Worm (Caenorhabditis elegans) whole organism, young adult: ENCODE data around the gene cdr-6.

ENCODE experiments used
- B0336.3 ChIP-seq: fragments of 200-800 bp; sonication (Bioruptor generic); IDR thresholded peaks from 2 replicates; pipeline ENCODE4 v1.3.6; 2022; ENCODE audit warnings: missing genetic modification characterization, missing compliant biosample characterization
- C06A6.2 ChIP-seq: fragments of 200-800 bp; sonication (Bioruptor generic); conservative IDR thresholded peaks from 2 replicates; pipeline ENCODE4 v1.3.6; 2022; ENCODE audit warnings: missing genetic modification characterization, missing compliant biosample characterization
- C17E4.6 ChIP-seq: fragments of 200-800 bp; sonication (Bioruptor generic); IDR thresholded peaks from 2 replicates; pipeline ENCODE4 v1.3.6; 2022; ENCODE audit warnings: missing genetic modification reagents, missing genetic modification characterization, missing compliant biosample characterization
- F10E7.11 ChIP-seq: sonication (generic microtip); optimal IDR thresholded peaks from 2 replicates; lab custom pipeline; 2017; ENCODE audit warnings: mild to moderate bottlenecking, missing genetic modification characterization, moderate library complexity, missing compliant biosample characterization
- F57C9.4 ChIP-seq: sonication (generic microtip); optimal IDR thresholded peaks from 2 replicates; lab custom pipeline; 2017; ENCODE audit warnings: mild to moderate bottlenecking, missing genetic modification characterization, missing compliant biosample characterization
- T26A5.8 ChIP-seq: sonication (generic microtip); optimal IDR thresholded peaks from 2 replicates; lab custom pipeline; 2016; ENCODE audit warnings: missing genetic modification characterization, missing compliant biosample characterization
- Y53G8AR.9 ChIP-seq: fragments of 200-800 bp; sonication (Bioruptor generic); conservative IDR thresholded peaks from 2 replicates; pipeline ENCODE4 v1.3.6; 2022; ENCODE audit warnings: missing genetic modification reagents, missing genetic modification characterization, missing compliant biosample characterization
- atf-7 ChIP-seq: sonication (generic microtip); optimal IDR thresholded peaks from 2 replicates; lab custom pipeline; 2017; ENCODE audit warnings: mild to moderate bottlenecking, missing genetic modification characterization, missing compliant biosample characterization
- attf-6 ChIP-seq: fragments of 200-800 bp; sonication (Bioruptor generic); IDR thresholded peaks from 2 replicates; pipeline ENCODE4 v1.3.6; 2022; ENCODE audit warnings: missing genetic modification reagents, missing genetic modification characterization, missing compliant biosample characterization
- bed-2 ChIP-seq: fragments of 200-800 bp; sonication (Bioruptor generic); IDR thresholded peaks from 2 replicates; pipeline ENCODE4 v1.3.6; 2022; ENCODE audit warnings: missing genetic modification reagents, missing genetic modification characterization, missing compliant biosample characterization
- ceh-100 ChIP-seq: fragments of 200-800 bp; sonication (Bioruptor generic); IDR thresholded peaks from 2 replicates; pipeline ENCODE4 v1.3.6; 2022; ENCODE audit warnings: missing genetic modification reagents, missing genetic modification characterization, missing compliant biosample characterization
- ceh-40 ChIP-seq: fragments of 200-800 bp; sonication (Bioruptor generic); IDR thresholded peaks from 2 replicates; pipeline ENCODE4 v1.3.6; 2022; ENCODE audit warnings: missing genetic modification characterization, missing compliant biosample characterization
- ceh-58 ChIP-seq: fragments of 200-800 bp; sonication (Bioruptor generic); IDR thresholded peaks from 2 replicates; pipeline ENCODE4 v1.3.6; 2022; ENCODE audit warnings: missing genetic modification characterization, missing compliant biosample characterization
- chd-7 ChIP-seq: sonication (generic microtip); optimal IDR thresholded peaks from 2 replicates; lab custom pipeline; 2016; ENCODE audit warnings: mild to moderate bottlenecking, missing genetic modification characterization, moderate library complexity, missing compliant biosample characterization
- dox-1 ChIP-seq: fragments of 200-800 bp; sonication (Bioruptor generic); IDR thresholded peaks from 2 replicates; pipeline ENCODE4 v1.3.6; 2022; ENCODE audit warnings: missing genetic modification reagents, missing genetic modification characterization, missing compliant biosample characterization
- dpff-1 ChIP-seq: sonication (generic microtip); optimal IDR thresholded peaks from 2 replicates; lab custom pipeline; 2017; ENCODE audit warnings: mild to moderate bottlenecking, missing genetic modification characterization, missing compliant biosample characterization
- egl-18 ChIP-seq: fragments of 200-800 bp; sonication (Bioruptor generic); IDR thresholded peaks from 2 replicates; pipeline ENCODE4 v1.3.6; 2022; ENCODE audit warnings: missing genetic modification reagents, missing genetic modification characterization, missing compliant biosample characterization
- egl-44 ChIP-seq: fragments of 200-800 bp; sonication (Bioruptor generic); IDR thresholded peaks from 2 replicates; pipeline ENCODE4 v1.3.6; 2022; ENCODE audit warnings: missing genetic modification reagents, missing genetic modification characterization, missing compliant biosample characterization
- gei-17 ChIP-seq: fragments of 200-800 bp; sonication (Bioruptor generic); optimal IDR thresholded peaks from 2 replicates; lab custom pipeline; 2018; ENCODE audit warnings: mild to moderate bottlenecking, missing genetic modification characterization, missing compliant biosample characterization
- hmg-1.2 ChIP-seq: fragments of 200-800 bp; sonication (Bioruptor generic); IDR thresholded peaks from 2 replicates; pipeline ENCODE4 v1.3.6; 2022; ENCODE audit warnings: missing genetic modification reagents, missing genetic modification characterization, missing compliant biosample characterization
- hmg-20 ChIP-seq: fragments of 200-800 bp; sonication (Bioruptor generic); IDR thresholded peaks from 2 replicates; pipeline ENCODE4 v1.3.6; 2022; ENCODE audit warnings: missing genetic modification reagents, missing genetic modification characterization, missing compliant biosample characterization
- let-607 ChIP-seq, 2 experiments: fragments of 200-800 bp in 1 of 2; sonication (Bioruptor generic) in 1 of 2; sonication (generic microtip) in 1 of 2; optimal IDR thresholded peaks; 2 replicates each; lab custom pipeline; 2016 to 2018; ENCODE audit warnings: mild to moderate bottlenecking in 2 of 2, missing compliant biosample characterization in 2 of 2, missing genetic modification characterization in 2 of 2, moderate library complexity in 2 of 2, missing genotype in 1 of 2
- lin-40 ChIP-seq: sonication (generic microtip); optimal IDR thresholded peaks from 2 replicates; lab custom pipeline; 2016; ENCODE audit warnings: missing genetic modification characterization, mild to moderate bottlenecking, missing compliant biosample characterization, missing genotype, missing genetic modification reagents
- lin-54 ChIP-seq: fragments of 200-800 bp; sonication (Bioruptor generic); optimal IDR thresholded peaks from 2 replicates; lab custom pipeline; 2018; ENCODE audit warnings: mild to moderate bottlenecking, missing genetic modification characterization, missing compliant biosample characterization
- madf-3 ChIP-seq: fragments of 200-800 bp; sonication (Bioruptor generic); IDR thresholded peaks from 2 replicates; pipeline ENCODE4 v1.3.6; 2022; ENCODE audit warnings: missing genetic modification reagents, missing genetic modification characterization, missing compliant biosample characterization
- madf-6 ChIP-seq: fragments of 200-800 bp; sonication (Bioruptor generic); IDR thresholded peaks from 2 replicates; pipeline ENCODE4 v1.3.6; 2022; ENCODE audit warnings: missing genetic modification reagents, missing genetic modification characterization, missing compliant biosample characterization
- mel-28 ChIP-seq: sonication (generic microtip); optimal IDR thresholded peaks from 2 replicates; lab custom pipeline; 2016; ENCODE audit warnings: borderline replicate concordance, mild to moderate bottlenecking, missing genetic modification characterization, missing compliant biosample characterization
- mes-4 ChIP-seq: sonication (generic microtip); optimal IDR thresholded peaks from 2 replicates; lab custom pipeline; 2016; ENCODE audit warnings: missing genotype, missing genetic modification characterization, missing compliant biosample characterization
- nfya-1 ChIP-seq: sonication (generic microtip); optimal IDR thresholded peaks from 2 replicates; lab custom pipeline; 2017; ENCODE audit warnings: antibody characterized with exemption, missing compliant biosample characterization, missing genetic modification characterization, borderline replicate concordance; ENCODE audit not compliant: insufficient read depth
- nhr-27 ChIP-seq: fragments of 200-800 bp; sonication (Bioruptor generic); optimal IDR thresholded peaks from 2 replicates; lab custom pipeline; 2018; ENCODE audit warnings: mild to moderate bottlenecking, missing genetic modification characterization, moderate library complexity, missing compliant biosample characterization
- pbrm-1 ChIP-seq: fragments of 200-800 bp; sonication (Bioruptor generic); IDR thresholded peaks from 2 replicates; pipeline ENCODE4 v1.3.6; 2022; ENCODE audit warnings: missing genetic modification reagents, missing genetic modification characterization, missing compliant biosample characterization
- pha-4 ChIP-seq: fragments of 150-350 bp; sonication (generic microtip); optimal IDR thresholded peaks from 2 replicates; lab custom pipeline; 2014; ENCODE audit warnings: missing biosample characterization, missing genetic modification reagents, missing genetic modification characterization
- rec-8 ChIP-seq, 2 experiments: sonication (generic microtip); optimal IDR thresholded peaks; 2 replicates each; lab custom pipeline; 2016; ENCODE audit warnings: mild to moderate bottlenecking in 2 of 2, missing genetic modification characterization in 2 of 2, missing genetic modification reagents in 2 of 2, missing genotype in 2 of 2, missing biosample characterization in 1 of 2, missing compliant biosample characterization in 1 of 2, moderate library complexity in 1 of 2
- snpc-4 ChIP-seq, 5 experiments: fragments of 150-350 bp in 1 of 5; sonication (generic microtip) in 4 of 5; optimal IDR thresholded peaks; 2 replicates each; lab custom pipeline; 2014 to 2018; ENCODE audit warnings: missing genetic modification characterization in 5 of 5, missing biosample characterization in 3 of 5, antibody characterized with exemption in 2 of 5, mild to moderate bottlenecking in 2 of 5, missing compliant biosample characterization in 2 of 5, missing genotype in 2 of 5, moderate library complexity in 2 of 5, missing genetic modification reagents in 1 of 5
- unc-62 ChIP-seq: fragments of 150-350 bp; optimal IDR thresholded peaks from 2 replicates; lab custom pipeline; 2014; ENCODE audit warnings: missing biosample characterization, missing genetic modification reagents, missing genetic modification characterization
- zfh-2 ChIP-seq: fragments of 200-800 bp; sonication (Bioruptor generic); conservative IDR thresholded peaks from 2 replicates; pipeline ENCODE4 v1.3.6; 2022; ENCODE audit warnings: missing genetic modification reagents, missing genetic modification characterization, missing compliant biosample characterization
- zim-3 ChIP-seq: sonication (generic microtip); optimal IDR thresholded peaks from 2 replicates; lab custom pipeline; 2017; ENCODE audit warnings: mild to moderate bottlenecking, missing genetic modification characterization, moderate library complexity, missing compliant biosample characterization
- ztf-18 ChIP-seq: sonication (generic microtip); optimal IDR thresholded peaks from 2 replicates; lab custom pipeline; 2016; ENCODE audit warnings: missing genotype, mild to moderate bottlenecking, missing genetic modification characterization, missing compliant biosample characterization
- ztf-22 ChIP-seq: fragments of 200-800 bp; sonication (Bioruptor generic); optimal IDR thresholded peaks from 2 replicates; lab custom pipeline; 2018; ENCODE audit warnings: mild to moderate bottlenecking, missing genetic modification characterization, moderate library complexity, missing compliant biosample characterization

cdr-6 gene

DNA sequence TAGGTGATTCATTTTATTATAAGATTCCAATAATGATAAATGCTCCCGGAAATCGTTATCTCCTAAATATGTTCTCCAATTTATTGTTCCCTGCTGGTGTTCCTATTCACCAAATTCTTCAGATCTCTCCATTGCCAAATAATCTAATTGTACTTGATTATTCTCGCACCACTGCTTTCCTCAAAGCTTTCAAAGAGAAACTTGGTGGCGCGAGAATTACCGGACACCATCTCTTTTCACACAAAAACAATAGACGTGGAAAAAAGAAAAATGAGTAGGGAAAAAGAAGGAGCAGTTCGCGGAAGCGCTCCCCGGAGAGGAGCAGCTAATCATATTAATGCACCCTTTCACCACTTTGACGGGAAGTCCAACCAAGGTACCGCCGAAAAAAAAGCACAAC lies 7.9 kb upstream of the cdr-6 start:
- TF ChIP-seq ztf-22 (GFP tag; lab: Kevin White, UChicago) (no peak), C17E4.6 (GFP tag; lab: Robert Waterston, UW) (no peak), dpff-1 (no peak), unc-62 (GFP tag; lab: Kevin White, UChicago) (no peak), mel-28 (tag; lab: Kevin White, UChicago) (no peak), snpc-4 (GFP tag; optimal IDR thresholded peaks at IDR 0.05; lab: Kevin White, UChicago) (no peak), snpc-4 (tag; optimal IDR thresholded peaks at IDR 0.05; lab: Kevin White, UChicago) (no peak), attf-6 (no peak), nfya-1 (tag; lab: Kevin White, UChicago) (no peak), hmg-20 (GFP tag; lab: Robert Waterston, UW) (no peak), hmg-1.2 (no peak)

DNA sequence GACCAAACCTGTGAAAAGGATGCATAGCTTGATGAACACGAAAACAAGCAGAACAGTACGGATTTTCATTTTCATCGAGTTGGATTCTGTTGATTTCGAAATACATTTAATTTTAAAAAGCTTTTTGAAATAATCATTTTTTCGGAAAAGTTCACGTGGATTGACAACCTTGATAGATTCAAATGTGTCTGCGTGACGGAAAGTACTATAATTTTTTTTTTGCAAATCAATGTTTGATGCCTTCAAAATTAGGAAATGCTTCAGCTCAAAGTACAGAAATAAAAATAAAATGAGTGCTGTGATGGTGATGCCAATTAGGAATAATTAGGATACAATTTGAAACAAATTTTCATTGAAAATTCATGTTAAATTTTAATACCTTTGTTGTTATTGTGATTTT lies 7.3 kb upstream of the cdr-6 start, which contains the start of gene C54D10.4:
C54D10.4 (minus strand) TSS at position 101 of the 400 bp plus-strand sequence.
- TF ChIP-seq pbrm-1 (no peak), zfh-2 (GFP tag; lab: Robert Waterston, UW) (no peak), lin-40 (no peak), hmg-1.2 (no peak), mes-4 (tag; lab: Kevin White, UChicago) (no peak), hmg-20 (GFP tag; lab: Robert Waterston, UW) (no peak), pha-4 (tag; lab: Kevin White, UChicago) (no peak), B0336.3 (no peak), let-607 (tag; optimal IDR thresholded peaks at IDR 0.05; lab: Kevin White, UChicago) (no peak), zim-3 (no peak), nfya-1 (tag; lab: Kevin White, UChicago) (no peak), attf-6 (no peak), chd-7 (no peak), ceh-58 (GFP tag; lab: Robert Waterston, UW) (no peak), ztf-18 (tag; lab: Kevin White, UChicago) (no peak), ceh-40 (GFP tag; lab: Robert Waterston, UW) (no peak), rec-8 (tag; optimal IDR thresholded peaks at IDR 0.05; lab: Kevin White, UChicago) (no peak)

- TF ChIP-seq dox-1 (GFP tag; lab: Robert Waterston, UW): no peak
- no peak for TF ChIP-seq snpc-4 (GFP tag; optimal IDR thresholded peaks at IDR 0.05; lab: Kevin White, UChicago)
- no peak for TF ChIP-seq snpc-4 (tag; optimal IDR thresholded peaks at IDR 0.05; lab: Kevin White, UChicago)
- TF ChIP-seq Y53G8AR.9 (GFP tag; lab: Robert Waterston, UW): no peak
- no peak for TF ChIP-seq C17E4.6 (GFP tag; lab: Robert Waterston, UW)
- TF ChIP-seq gei-17: no peak
- TF ChIP-seq pbrm-1: no peak
- TF ChIP-seq F57C9.4 (tag; lab: Kevin White, UChicago): no peak
- TF ChIP-seq lin-40: no peak
- no peak for TF ChIP-seq T26A5.8 (tag; lab: Kevin White, UChicago)
- TF ChIP-seq egl-18 (GFP tag; lab: Robert Waterston, UW): no peak
- TF ChIP-seq ceh-100 (GFP tag; lab: Robert Waterston, UW): no peak
- no peak for TF ChIP-seq C06A6.2 (GFP tag; lab: Robert Waterston, UW)
Observed at ce11 chrV:12418292-12418691, 4.8 kb upstream of the cdr-6 start, which contains the start of gene C54D10.3. Gene C54D10.3 (plus strand): TSS chrV:12418592.

DNA sequence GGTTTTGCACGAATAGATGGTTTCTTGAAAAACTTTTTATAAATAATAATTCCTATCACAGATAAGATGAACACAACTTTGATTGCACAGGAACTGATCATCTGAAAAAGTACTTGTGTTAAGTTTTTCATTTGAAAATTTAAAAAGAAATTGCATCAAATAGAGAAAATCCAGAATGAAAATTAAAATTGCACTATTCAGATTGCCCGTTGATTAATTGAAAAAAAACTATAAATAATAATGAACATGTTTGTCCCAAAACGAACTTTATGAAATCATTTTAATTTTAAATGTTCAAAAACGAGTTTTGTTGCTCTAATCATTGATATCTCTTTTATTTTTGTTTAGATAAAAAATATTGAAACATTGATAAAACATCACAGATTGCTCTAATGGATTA lies 3.8 kb upstream of the cdr-6 start, which contains the start of gene cdr-3:
cdr-3 (minus strand) TSS at position 101 of the 400 bp plus-strand sequence.
- TF ChIP-seq lin-54 (GFP tag; lab: Kevin White, UChicago) (no peak), atf-7 (no peak), madf-3 (GFP tag; lab: Robert Waterston, UW) (no peak), madf-6 (GFP tag; lab: Robert Waterston, UW) (no peak), egl-44 (GFP tag; lab: Robert Waterston, UW) (no peak), let-607 (tag; optimal IDR thresholded peaks at IDR 0.05; lab: Kevin White, UChicago) (no peak), F10E7.11 (tag; lab: Kevin White, UChicago) (no peak), bed-2 (GFP tag; lab: Robert Waterston, UW) (no peak), nhr-27 (tag; lab: Kevin White, UChicago) (no peak)
